Worm (Caenorhabditis elegans) whole organism, L3 larva: Measurements from ENCODE around the gene hlh-26.

Experiments used
- R02D3.7 ChIP-seq: fragments of 150-350 bp; optimal IDR thresholded peaks from 2 replicates; lab custom pipeline; 2014; ENCODE audit warnings: missing biosample characterization, missing genetic modification characterization
- ZK546.5 ChIP-seq: sonication (generic microtip); optimal IDR thresholded peaks from 2 replicates; lab custom pipeline; 2017; ENCODE audit warnings: missing biosample characterization, missing genetic modification characterization
- aly-2 ChIP-seq: fragments of 150-350 bp; optimal IDR thresholded peaks from 2 replicates; lab custom pipeline; 2014; ENCODE audit warnings: missing biosample characterization, missing genetic modification characterization
- ama-1 ChIP-seq: fragments of 150-350 bp; optimal IDR thresholded peaks from 2 replicates; lab custom pipeline; 2018
- ceh-16 ChIP-seq: sonication (generic microtip); optimal IDR thresholded peaks from 2 replicates; lab custom pipeline; 2017; ENCODE audit warnings: missing biosample characterization, missing genetic modification characterization
- ceh-28 ChIP-seq: fragments of 150-350 bp; optimal IDR thresholded peaks from 2 replicates; lab custom pipeline; 2014; ENCODE audit warnings: missing biosample characterization, missing genetic modification reagents, missing genetic modification characterization
- ceh-82 ChIP-seq: fragments of 150-350 bp; optimal IDR thresholded peaks from 2 replicates; lab custom pipeline; 2014; ENCODE audit warnings: missing biosample characterization, missing genetic modification characterization
- ceh-9 ChIP-seq: sonication (generic microtip); optimal IDR thresholded peaks from 2 replicates; lab custom pipeline; 2018; ENCODE audit warnings: missing biosample characterization, missing genetic modification characterization
- daf-12 ChIP-seq: fragments of 150-350 bp; optimal IDR thresholded peaks from 2 replicates; lab custom pipeline; 2014; ENCODE audit warnings: missing biosample characterization, missing genetic modification reagents, missing genetic modification characterization
- egl-27 ChIP-seq: sonication (generic microtip); optimal IDR thresholded peaks from 4 replicates; lab custom pipeline; 2017; ENCODE audit warnings: missing biosample characterization, missing genetic modification reagents, missing genetic modification characterization
- egl-5 ChIP-seq: fragments of 150-350 bp; optimal IDR thresholded peaks from 2 replicates; lab custom pipeline; 2017; ENCODE audit warnings: missing biosample characterization, missing genetic modification reagents, missing genetic modification characterization, inconsistent platforms
- elt-1 ChIP-seq: fragments of 150-350 bp; optimal IDR thresholded peaks from 2 replicates; lab custom pipeline; 2014; ENCODE audit warnings: missing biosample characterization, missing genetic modification characterization
- elt-2 ChIP-seq: sonication (generic microtip); optimal IDR thresholded peaks from 2 replicates; lab custom pipeline; 2016; ENCODE audit warnings: missing genetic modification reagents, mild to moderate bottlenecking, missing genetic modification characterization, missing compliant biosample characterization
- elt-3 ChIP-seq, 3 experiments: fragments of 150-350 bp in 1 of 3; sonication (generic microtip) in 2 of 3; optimal IDR thresholded peaks; 2 replicates in 2 of 3; 4 replicates in 1 of 3; lab custom pipeline; 2014 to 2017; ENCODE audit warnings: missing biosample characterization in 3 of 3, missing genetic modification characterization in 3 of 3
- eor-1 ChIP-seq, 2 experiments: fragments of 150-350 bp; optimal IDR thresholded peaks; 2 replicates each; lab custom pipeline; 2014 to 2018; ENCODE audit warnings: missing biosample characterization in 2 of 2, missing genetic modification characterization in 2 of 2
- fkh-10 ChIP-seq: sonication (generic microtip); optimal IDR thresholded peaks from 2 replicates; lab custom pipeline; 2017; ENCODE audit warnings: missing biosample characterization, missing genetic modification reagents, missing genetic modification characterization
- fkh-2 ChIP-seq: fragments of 150-350 bp; optimal IDR thresholded peaks from 2 replicates; lab custom pipeline; 2014; ENCODE audit warnings: missing biosample characterization, missing genetic modification reagents, missing genetic modification characterization
- fos-1 ChIP-seq: fragments of 150-350 bp; optimal IDR thresholded peaks from 2 replicates; lab custom pipeline; 2014; ENCODE audit warnings: missing biosample characterization, missing genetic modification characterization
- hmg-11 ChIP-seq: sonication (generic microtip); optimal IDR thresholded peaks from 2 replicates; lab custom pipeline; 2016; ENCODE audit warnings: missing genetic modification characterization, missing compliant biosample characterization
- jun-1 ChIP-seq: fragments of 150-350 bp; optimal IDR thresholded peaks from 2 replicates; lab custom pipeline; 2014; ENCODE audit warnings: missing biosample characterization, missing genetic modification reagents, missing genetic modification characterization
- lin-15B ChIP-seq: fragments of 150-350 bp; optimal IDR thresholded peaks from 2 replicates; lab custom pipeline; 2014; ENCODE audit warnings: missing biosample characterization, missing genetic modification characterization
- lin-39 ChIP-seq: fragments of 150-350 bp; optimal IDR thresholded peaks from 2 replicates; lab custom pipeline; 2018; ENCODE audit warnings: missing biosample characterization, missing genetic modification reagents, missing genetic modification characterization
- lsy-12 ChIP-seq: sonication (generic microtip); optimal IDR thresholded peaks from 2 replicates; lab custom pipeline; 2016; ENCODE audit warnings: mild to moderate bottlenecking, missing genetic modification characterization, missing compliant biosample characterization
- mdl-1 ChIP-seq: fragments of 150-350 bp; optimal IDR thresholded peaks from 2 replicates; lab custom pipeline; 2014; ENCODE audit warnings: missing biosample characterization, missing genetic modification characterization
- mml-1 ChIP-seq: fragments of 150-350 bp; sonication (generic microtip); optimal IDR thresholded peaks from 3 replicates; lab custom pipeline; 2014; ENCODE audit warnings: missing biosample characterization, missing genetic modification characterization
- nfya-1 ChIP-seq: sonication (generic microtip); optimal IDR thresholded peaks from 2 replicates; lab custom pipeline; 2017; ENCODE audit warnings: missing genetic modification characterization, mild to moderate bottlenecking, missing compliant biosample characterization, antibody characterized with exemption, moderate library complexity; ENCODE audit not compliant: insufficient read depth
- nhr-11 ChIP-seq: fragments of 150-350 bp; optimal IDR thresholded peaks from 2 replicates; lab custom pipeline; 2014; ENCODE audit warnings: missing biosample characterization, missing genetic modification characterization
- nhr-12 ChIP-seq: fragments of 150-350 bp; optimal IDR thresholded peaks from 2 replicates; lab custom pipeline; 2014; ENCODE audit warnings: missing biosample characterization, missing genetic modification characterization
- nhr-23 ChIP-seq: fragments of 150-350 bp; optimal IDR thresholded peaks from 2 replicates; lab custom pipeline; 2014; ENCODE audit warnings: missing biosample characterization, missing genetic modification reagents, missing genetic modification characterization
- nhr-237 ChIP-seq: fragments of 150-350 bp; optimal IDR thresholded peaks from 2 replicates; lab custom pipeline; 2014; ENCODE audit warnings: missing biosample characterization, missing genetic modification characterization
- nhr-25 ChIP-seq: sonication (generic microtip); optimal IDR thresholded peaks from 2 replicates; lab custom pipeline; 2017; ENCODE audit warnings: missing biosample characterization, missing genetic modification characterization
- nhr-28 ChIP-seq: fragments of 150-350 bp; optimal IDR thresholded peaks from 2 replicates; lab custom pipeline; 2014; ENCODE audit warnings: missing biosample characterization, missing genetic modification characterization
- nhr-43 ChIP-seq: sonication (generic microtip); optimal IDR thresholded peaks from 2 replicates; lab custom pipeline; 2016; ENCODE audit warnings: mild to moderate bottlenecking, missing genetic modification characterization, missing compliant biosample characterization; ENCODE audit not compliant: poor library complexity, severe bottlenecking
- nhr-67 ChIP-seq: fragments of 150-350 bp; optimal IDR thresholded peaks from 2 replicates; lab custom pipeline; 2014; ENCODE audit warnings: missing biosample characterization, missing genetic modification characterization
- nhr-76 ChIP-seq: fragments of 150-350 bp; sonication (generic microtip); optimal IDR thresholded peaks from 5 replicates; lab custom pipeline; 2014; ENCODE audit warnings: missing biosample characterization, missing genetic modification characterization
- nhr-77 ChIP-seq: fragments of 150-350 bp; optimal IDR thresholded peaks from 2 replicates; lab custom pipeline; 2014; ENCODE audit warnings: missing biosample characterization, missing genetic modification characterization
- pha-4 ChIP-seq: fragments of 150-350 bp; optimal IDR thresholded peaks from 2 replicates; lab custom pipeline; 2014; ENCODE audit warnings: missing biosample characterization, missing genetic modification reagents, missing genetic modification characterization
- pqm-1 ChIP-seq: fragments of 150-350 bp; optimal IDR thresholded peaks from 2 replicates; lab custom pipeline; 2017; ENCODE audit warnings: missing biosample characterization, missing genetic modification characterization, inconsistent platforms
- sea-2 ChIP-seq: fragments of 150-350 bp; sonication (generic microtip); optimal IDR thresholded peaks from 4 replicates; lab custom pipeline; 2014; ENCODE audit warnings: missing biosample characterization, missing genetic modification reagents, missing genetic modification characterization
- skn-1 ChIP-seq: fragments of 150-350 bp; optimal IDR thresholded peaks from 2 replicates; lab custom pipeline; 2014; ENCODE audit warnings: missing biosample characterization, missing genetic modification characterization
- snpc-4 ChIP-seq: fragments of 150-350 bp; optimal IDR thresholded peaks from 2 replicates; lab custom pipeline; 2014; ENCODE audit warnings: missing biosample characterization, missing genetic modification characterization
- tbx-2 ChIP-seq: sonication (generic microtip); optimal IDR thresholded peaks from 2 replicates; lab custom pipeline; 2016; ENCODE audit warnings: mild to moderate bottlenecking, missing genetic modification characterization, missing compliant biosample characterization
- unc-39 ChIP-seq: sonication (generic microtip); optimal IDR thresholded peaks from 4 replicates; lab custom pipeline; 2017; ENCODE audit warnings: missing biosample characterization, missing genetic modification characterization
- unc-62 ChIP-seq: fragments of 150-350 bp; sonication (generic microtip); optimal IDR thresholded peaks from 4 replicates; lab custom pipeline; 2014; ENCODE audit warnings: missing biosample characterization, missing genetic modification reagents, missing genetic modification characterization
- zag-1 ChIP-seq: fragments of 150-350 bp; optimal IDR thresholded peaks from 2 replicates; lab custom pipeline; 2014; ENCODE audit warnings: missing biosample characterization, missing genetic modification characterization
- ztf-11 ChIP-seq: fragments of 150-350 bp; optimal IDR thresholded peaks from 2 replicates; lab custom pipeline; 2014; ENCODE audit warnings: missing biosample characterization, missing genetic modification characterization
- ztf-4 ChIP-seq: fragments of 150-350 bp; optimal IDR thresholded peaks from 2 replicates; lab custom pipeline; 2014; ENCODE audit warnings: missing biosample characterization, missing genetic modification characterization

The hlh-26 gene

DNA sequence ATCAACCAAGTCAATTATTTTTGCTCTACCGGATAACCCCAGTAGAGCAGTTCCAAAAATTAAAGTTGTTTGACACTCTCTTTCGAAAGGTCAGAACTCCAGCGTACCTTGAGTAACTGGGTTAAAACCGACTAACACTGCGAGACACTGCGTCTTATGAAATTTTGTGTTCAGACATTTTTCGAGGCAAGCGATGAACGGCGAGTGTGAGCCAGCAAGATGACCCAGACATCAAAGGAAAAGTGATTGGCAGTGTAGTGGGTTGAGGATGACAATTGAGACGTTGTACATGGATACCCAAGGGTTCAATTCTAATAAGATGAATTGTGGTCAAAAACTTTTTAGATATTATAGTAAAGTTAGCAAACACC lies 10.6 kb upstream of the hlh-26 start (continued):
- TF ChIP-seq ceh-9 (no peak), ama-1 (lab: Kevin White, UChicago) (peak; percentile 99), mdl-1 (tag; lab: Kevin White, UChicago) (no peak), nhr-43 (peak; percentile 63), ceh-82 (tag; lab: Kevin White, UChicago) (no peak), nhr-77 (tag; lab: Kevin White, UChicago) (no peak), snpc-4 (tag; lab: Kevin White, UChicago) (peak; percentile 99), nhr-12 (tag; lab: Kevin White, UChicago) (no peak), nhr-23 (peak; percentile 55), ztf-4 (no peak), elt-2 (tag; lab: Kevin White, UChicago) (peak; percentile 84), nhr-67 (tag; lab: Kevin White, UChicago) (no peak), ceh-28 (tag; lab: Kevin White, UChicago) (peak; percentile 58), unc-39 (tag; lab: Kevin White, UChicago) (no peak), nhr-28 (tag; lab: Kevin White, UChicago) (no peak)
- TF ChIP-seq, all 47 proteins: peak for 16

DNA sequence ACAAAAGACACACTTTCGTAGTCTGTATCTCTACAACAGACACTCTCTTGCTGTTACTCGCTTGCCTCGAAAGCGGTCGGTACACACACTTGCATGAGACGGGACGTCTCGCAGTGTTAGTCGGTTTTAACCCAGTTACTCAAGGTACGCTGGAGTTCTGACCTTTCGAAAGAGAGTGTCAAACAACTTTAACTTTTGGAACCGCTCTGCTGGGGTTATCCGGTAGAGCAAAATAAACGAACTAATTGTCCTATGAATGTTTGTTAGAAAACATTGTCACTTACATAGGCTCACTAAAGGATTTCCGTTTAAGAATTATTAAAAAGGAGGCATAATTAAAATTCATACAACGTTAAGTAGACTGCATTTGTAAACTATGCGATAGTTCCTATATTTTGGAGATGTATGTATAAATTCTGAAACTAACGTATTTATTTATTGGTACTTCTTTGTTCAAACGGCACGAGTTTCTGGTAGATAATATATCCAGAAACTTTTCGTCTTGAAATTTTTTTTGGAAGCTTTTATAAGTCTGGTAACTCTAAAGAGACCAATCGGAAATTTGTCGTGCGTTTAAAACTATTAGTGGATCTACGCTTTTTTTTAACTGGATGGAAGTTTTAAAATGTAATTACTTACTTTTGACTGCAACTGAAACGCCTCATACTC lies 10.1 kb upstream of the hlh-26 start:
- peak; percentile 98 for TF ChIP-seq lsy-12
- no peak for TF ChIP-seq sea-2 (GFP tag; lab: Kevin White, UChicago)
- TF ChIP-seq egl-5 (tag; lab: Kevin White, UChicago) = peak; percentile 96
- peak; percentile 93 for TF ChIP-seq zag-1 (tag; lab: Kevin White, UChicago)
- TF ChIP-seq nhr-12 (tag; lab: Kevin White, UChicago) = no peak
- peak; percentile 29 for TF ChIP-seq mdl-1 (tag; lab: Kevin White, UChicago)
- TF ChIP-seq ceh-28 (tag; lab: Kevin White, UChicago) = peak; percentile 94
- TF ChIP-seq tbx-2 = peak; percentile 97
- TF ChIP-seq R02D3.7 (tag; lab: Kevin White, UChicago) = peak; percentile 90
- TF ChIP-seq nhr-77 (tag; lab: Kevin White, UChicago) = peak; percentile 93
- TF ChIP-seq nhr-43 = peak; percentile 95
- TF ChIP-seq elt-1 = peak; percentile 54
- TF ChIP-seq aly-2 = peak; percentile 88
- TF ChIP-seq unc-62 (GFP tag; lab: Kevin White, UChicago) = peak; percentile 81
- peak; percentile 90 for TF ChIP-seq fos-1 (tag; lab: Kevin White, UChicago)
- TF ChIP-seq mml-1 = no peak
- peak; percentile 91 for TF ChIP-seq ztf-4
- TF ChIP-seq nhr-28 (tag; lab: Kevin White, UChicago) = peak; percentile 76
- peak; percentile 35 for TF ChIP-seq unc-39 (tag; lab: Kevin White, UChicago)
- peak; percentile 98 for TF ChIP-seq hmg-11 (tag; lab: Kevin White, UChicago)
- TF ChIP-seq lin-39 (tag; lab: Kevin White, UChicago) = peak; percentile 97
- TF ChIP-seq nhr-237 (tag; lab: Kevin White, UChicago) = peak; percentile 57
- TF ChIP-seq snpc-4 (tag; lab: Kevin White, UChicago) = peak; percentile 100
- peak in 1 of 2 experiments; percentile 71 for TF ChIP-seq eor-1 (tag; optimal IDR thresholded peaks at IDR 0.05; lab: Kevin White, UChicago)
- TF ChIP-seq elt-3 (tag; optimal IDR thresholded peaks at IDR 0.05; lab: Kevin White, UChicago) = peak in 2 of 3 experiments; percentile 77 to 92
- TF ChIP-seq nhr-67 (tag; lab: Kevin White, UChicago) = peak; percentile 53
- TF ChIP-seq nfya-1 (tag; lab: Kevin White, UChicago) = peak; percentile 97
- TF ChIP-seq nhr-23 = peak; percentile 99
- peak; percentile 99 for TF ChIP-seq fkh-10
- peak; percentile 98 for TF ChIP-seq jun-1 (tag; lab: Kevin White, UChicago)
- TF ChIP-seq ZK546.5 = peak; percentile 44
- peak; percentile 97 for TF ChIP-seq elt-2 (tag; lab: Kevin White, UChicago)
- peak; percentile 95 for TF ChIP-seq skn-1 (tag; lab: Kevin White, UChicago)
- peak; percentile 99 for TF ChIP-seq pha-4 (tag; lab: Kevin White, UChicago)
- TF ChIP-seq lin-15B (tag; lab: Kevin White, UChicago) = peak; percentile 85
- peak; percentile 95 for TF ChIP-seq nhr-11 (tag; lab: Kevin White, UChicago)
- TF ChIP-seq fkh-2 (tag; lab: Kevin White, UChicago) = peak; percentile 95
- no peak for TF ChIP-seq ceh-9
- TF ChIP-seq ceh-16 (tag; lab: Kevin White, UChicago) = peak; percentile 80
- peak; percentile 71 for TF ChIP-seq egl-27 (tag; lab: Kevin White, UChicago)
- peak; percentile 99 for TF ChIP-seq nhr-25 (tag; lab: Kevin White, UChicago)
- TF ChIP-seq nhr-76 (tag; lab: Kevin White, UChicago) = peak; percentile 52
- peak; percentile 95 for TF ChIP-seq ceh-82 (tag; lab: Kevin White, UChicago)
- TF ChIP-seq daf-12 (tag; lab: Kevin White, UChicago) = peak; percentile 67
- TF ChIP-seq ama-1 (lab: Kevin White, UChicago) = peak; percentile 100
- TF ChIP-seq pqm-1 (tag; lab: Kevin White, UChicago) = peak; percentile 94
- TF ChIP-seq ztf-11 (tag; lab: Kevin White, UChicago) = peak; percentile 61
